Fruit fly (Drosophila melanogaster): Measurements from ENCODE around the gene CG13667.

DNA sequence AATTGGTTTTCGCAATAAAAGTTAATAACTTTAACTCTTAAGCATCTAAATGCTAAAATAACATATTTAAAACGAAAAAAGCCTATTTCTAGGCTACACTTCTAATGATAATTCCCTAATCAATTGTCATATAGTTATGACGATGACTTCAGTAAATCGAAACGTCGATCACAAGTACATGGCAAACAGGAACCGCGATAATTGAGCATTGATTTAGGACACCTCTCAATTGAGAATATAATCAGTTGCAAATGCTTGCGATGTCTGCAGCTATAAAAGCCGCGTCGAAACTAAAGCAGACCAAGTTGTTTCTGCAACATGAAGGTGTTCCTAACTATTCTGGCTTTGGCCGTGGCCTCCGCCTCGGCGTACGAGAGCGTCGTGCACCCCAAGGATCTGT lies 14.0 kb upstream of the CG13667 start, which contains the start of gene Jon66Ci:
- no peak for TF ChIP-seq ovo (GFP tag; optimal IDR thresholded peaks at IDR 0.05)
- no peak for TF ChIP-seq cic (GFP tag; optimal IDR thresholded peaks at IDR 0.05)
- no peak for TF ChIP-seq kay (GFP tag; ENCODE audit: borderline replicate concordance)
- no peak for TF ChIP-seq CG14711 (tag; optimal IDR thresholded peaks at IDR 0.05)
- no peak for TF ChIP-seq Crg-1 (GFP tag; optimal IDR thresholded peaks at IDR 0.05)
- TF ChIP-seq Mnt (GFP tag; optimal IDR thresholded peaks at IDR 0.05), result no peak

Measured in whole organism, adult.